Fruit fly (Drosophila melanogaster): Measurements from ENCODE around the gene DCTN6-p27.

The DCTN6-p27 gene

dm6 chr2L:19123472-19124070 is 8.6 kb upstream of the DCTN6-p27 start, which contains the start of gene Phb1:
Gene Phb1, minus strand, starts transcription at chr2L:19123869.
- TF ChIP-seq Myc (optimal IDR thresholded peaks at IDR 0.05) (peak; percentile 15), CrebA (GFP tag; optimal IDR thresholded peaks at IDR 0.05; ENCODE audit: borderline replicate concordance) (no peak)

- no peak for TF ChIP-seq sage (GFP tag; optimal IDR thresholded peaks at IDR 0.05)
- TF ChIP-seq CG32264 (GFP tag; optimal IDR thresholded peaks at IDR 0.05) = no peak
- TF ChIP-seq Abd-B (GFP tag; optimal IDR thresholded peaks at IDR 0.05) = no peak
- TF ChIP-seq psq (GFP tag; optimal IDR thresholded peaks at IDR 0.05) = peak; percentile 59
- peak; percentile 5 for TF ChIP-seq OdsH (GFP tag; optimal IDR thresholded peaks at IDR 0.05)
- peak; percentile 75 for TF ChIP-seq Sp1 (GFP tag; optimal IDR thresholded peaks at IDR 0.05)
- TF ChIP-seq Rel (GFP tag; optimal IDR thresholded peaks at IDR 0.05) = no peak
- peak; percentile 63 for TF ChIP-seq Rel (tag; optimal IDR thresholded peaks at IDR 0.05)
- TF ChIP-seq HLH106 (tag; optimal IDR thresholded peaks at IDR 0.05) = peak; percentile 70
- no peak for TF ChIP-seq dmrt93B (GFP tag; optimal IDR thresholded peaks at IDR 0.05)
- TF ChIP-seq Myc (optimal IDR thresholded peaks at IDR 0.05) = peak; percentile 98
- TF ChIP-seq Hnf4 (GFP tag; optimal IDR thresholded peaks at IDR 0.05) = no peak
- no peak for TF ChIP-seq foxo (GFP tag; optimal IDR thresholded peaks at IDR 0.05)
- TF ChIP-seq lola (GFP tag; optimal IDR thresholded peaks at IDR 0.05) = no peak
- peak; percentile 54 for TF ChIP-seq CG9705 (GFP tag; optimal IDR thresholded peaks at IDR 0.05)
- no peak for TF ChIP-seq Dfd (GFP tag; optimal IDR thresholded peaks at IDR 0.05)
- TF ChIP-seq brk (GFP tag; optimal IDR thresholded peaks at IDR 0.05) = no peak
- TF ChIP-seq CrebA (GFP tag; optimal IDR thresholded peaks at IDR 0.05; ENCODE audit: borderline replicate concordance) = no peak
Observed at dm6 chr2L:19126888-19127287, 5.2 kb upstream of the DCTN6-p27 start.

dm6 chr2L:19133465-19134365 is 1.6 kb downstream of the DCTN6-p27 start, which contains the start of gene brat:
Gene brat, plus strand, starts transcription at chr2L:19133816.
- no peak for TF ChIP-seq Dfd (GFP tag; optimal IDR thresholded peaks at IDR 0.05)
- TF ChIP-seq CG9705 (GFP tag; optimal IDR thresholded peaks at IDR 0.05) = no peak
- TF ChIP-seq Jra (GFP tag; optimal IDR thresholded peaks at IDR 0.05) = peak; percentile 72
- TF ChIP-seq Hnf4 (GFP tag; optimal IDR thresholded peaks at IDR 0.05) = no peak
- peak; percentile 59 for TF ChIP-seq sv (GFP tag; optimal IDR thresholded peaks at IDR 0.05)
- TF ChIP-seq Rel (GFP tag; optimal IDR thresholded peaks at IDR 0.05) = no peak
- TF ChIP-seq Rel (tag; optimal IDR thresholded peaks at IDR 0.05) = no peak
- TF ChIP-seq Dif (GFP tag; optimal IDR thresholded peaks at IDR 0.05; ENCODE audit: partially characterized antibody) = no peak
- peak; percentile 78 for TF ChIP-seq woc (GFP tag; optimal IDR thresholded peaks at IDR 0.05)
- TF ChIP-seq Sp1 (GFP tag; optimal IDR thresholded peaks at IDR 0.05) = peak; percentile 45
- peak; percentile 74 for TF ChIP-seq h (GFP tag; optimal IDR thresholded peaks at IDR 0.05)
- TF ChIP-seq CG32264 (GFP tag; optimal IDR thresholded peaks at IDR 0.05) = no peak
- no peak for TF ChIP-seq sage (GFP tag; optimal IDR thresholded peaks at IDR 0.05)
- TF ChIP-seq Mio (GFP tag; optimal IDR thresholded peaks at IDR 0.05) = no peak
- peak; percentile 86 for TF ChIP-seq Myc (optimal IDR thresholded peaks at IDR 0.05)
- TF ChIP-seq br (GFP tag; optimal IDR thresholded peaks at IDR 0.05) = peak; percentile 47
- TF ChIP-seq CrebA (GFP tag; optimal IDR thresholded peaks at IDR 0.05; ENCODE audit: borderline replicate concordance) = no peak
- peak; percentile 36 for TF ChIP-seq OdsH (GFP tag; optimal IDR thresholded peaks at IDR 0.05)
- TF ChIP-seq brk (GFP tag; optimal IDR thresholded peaks at IDR 0.05) = no peak
- peak; percentile 49 for TF ChIP-seq ey (GFP tag; optimal IDR thresholded peaks at IDR 0.05)
- peak; percentile 60 for TF ChIP-seq HLH106 (tag; optimal IDR thresholded peaks at IDR 0.05)
- peak; percentile 51 for TF ChIP-seq rgr (GFP tag; optimal IDR thresholded peaks at IDR 0.05)
- TF ChIP-seq usp (GFP tag; optimal IDR thresholded peaks at IDR 0.05) = no peak
- TF ChIP-seq Hr78 (GFP tag; optimal IDR thresholded peaks at IDR 0.05) = no peak
- no peak for TF ChIP-seq Vsx2 (GFP tag; optimal IDR thresholded peaks at IDR 0.05; ENCODE audit: partially characterized antibody)
- no peak for TF ChIP-seq pan (optimal IDR thresholded peaks at IDR 0.05)
- no peak for TF ChIP-seq GATAd (GFP tag; optimal IDR thresholded peaks at IDR 0.05)
- peak in 1 of 2 experiments; percentile 75 for TF ChIP-seq foxo (GFP tag; optimal IDR thresholded peaks at IDR 0.05)
- peak; percentile 63 for TF ChIP-seq dsf (GFP tag; optimal IDR thresholded peaks at IDR 0.05; ENCODE audit: borderline replicate concordance)
- no peak for TF ChIP-seq tai (GFP tag; optimal IDR thresholded peaks at IDR 0.05)
- no peak for TF ChIP-seq Hr83 (GFP tag; optimal IDR thresholded peaks at IDR 0.05; ENCODE audit: poor library complexity, severe bottlenecking)
- TF ChIP-seq psq (GFP tag; optimal IDR thresholded peaks at IDR 0.05) = peak; percentile 52
- TF ChIP-seq fru (GFP tag; optimal IDR thresholded peaks at IDR 0.05) = peak; percentile 77
- no peak for TF ChIP-seq lola (GFP tag; optimal IDR thresholded peaks at IDR 0.05)
- no peak for TF ChIP-seq Abd-B (GFP tag; optimal IDR thresholded peaks at IDR 0.05)
- no peak for TF ChIP-seq N (GFP tag; optimal IDR thresholded peaks at IDR 0.05)
- TF ChIP-seq jim (GFP tag; optimal IDR thresholded peaks at IDR 0.05) = no peak
